Worm (Caenorhabditis elegans): ENCODE data around the gene R160.10.

The R160.10 gene

DNA sequence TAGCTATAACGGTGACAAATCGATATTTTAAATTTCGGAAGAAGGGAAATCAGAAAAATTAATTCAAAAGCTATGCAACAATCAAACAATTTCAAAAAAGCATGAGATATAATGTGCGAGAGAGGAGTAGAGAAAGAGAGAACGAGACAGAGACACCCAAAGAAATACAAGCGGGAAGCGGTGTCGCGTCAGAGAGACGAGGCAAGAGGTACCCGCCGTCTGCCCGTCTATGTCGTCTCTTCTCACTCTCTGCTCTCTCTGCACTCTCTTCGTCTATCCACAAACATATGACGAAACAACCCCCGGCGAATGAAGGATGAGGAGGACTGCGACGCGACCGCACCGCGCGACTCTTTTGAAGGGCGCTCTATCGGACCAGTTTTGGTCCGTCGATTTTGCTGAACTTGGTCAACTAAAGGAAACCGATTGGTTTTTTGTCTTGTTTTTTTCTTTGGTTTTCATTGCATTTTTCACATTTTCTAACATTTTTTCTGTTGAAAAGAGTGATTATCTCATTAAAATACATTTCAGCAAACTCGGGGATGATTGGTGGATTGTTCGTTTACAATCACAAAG lies 21.6 kb upstream of the R160.10 start, which contains the start of gene dpy-23 (continued):
- TF ChIP-seq snpc-4 (tag; optimal IDR thresholded peaks at IDR 0.05) = peak; percentile 66

DNA sequence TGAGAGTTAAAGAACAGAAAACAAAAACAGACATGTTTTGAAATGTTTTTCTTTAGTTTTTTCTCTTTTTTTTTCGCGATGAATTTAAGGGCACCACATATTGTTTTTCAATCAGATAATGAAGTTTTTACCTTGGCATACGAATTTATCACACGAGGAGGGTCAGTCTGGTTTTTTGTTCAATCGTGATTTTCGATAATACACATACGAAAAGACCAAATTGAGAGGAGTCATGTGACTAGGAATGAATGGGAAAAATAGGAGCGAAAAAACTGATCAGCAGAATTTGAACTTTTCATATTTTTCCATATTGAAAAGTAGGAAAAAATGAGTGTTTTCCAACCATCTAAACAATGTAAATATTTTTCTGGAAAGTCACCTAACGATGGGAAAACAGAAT lies 19.2 kb upstream of the R160.10 start:
- TF ChIP-seq nhr-76 (tag; optimal IDR thresholded peaks at IDR 0.05) = no peak
- peak; percentile 21 for TF ChIP-seq nhr-25 (tag; optimal IDR thresholded peaks at IDR 0.05)
- no peak for TF ChIP-seq nhr-23 (tag; optimal IDR thresholded peaks at IDR 0.05)
- no peak for TF ChIP-seq elt-1 (tag; optimal IDR thresholded peaks at IDR 0.05)
- no peak for TF ChIP-seq ceh-9 (tag; optimal IDR thresholded peaks at IDR 0.05)
- no peak for TF ChIP-seq fkh-2 (tag; optimal IDR thresholded peaks at IDR 0.05)

- TF ChIP-seq tbx-2 (tag; optimal IDR thresholded peaks at IDR 0.05) = no peak
- TF ChIP-seq unc-39 (tag; optimal IDR thresholded peaks at IDR 0.05) = no peak
- no peak for TF ChIP-seq skn-1 (tag; optimal IDR thresholded peaks at IDR 0.05)
Observed at ce11 chrX:4383316-4383936, 16.1 kb upstream of the R160.10 start, which contains the start of gene lst-2. TSS of gene lst-2 (minus strand) at chrX:4383366.

DNA sequence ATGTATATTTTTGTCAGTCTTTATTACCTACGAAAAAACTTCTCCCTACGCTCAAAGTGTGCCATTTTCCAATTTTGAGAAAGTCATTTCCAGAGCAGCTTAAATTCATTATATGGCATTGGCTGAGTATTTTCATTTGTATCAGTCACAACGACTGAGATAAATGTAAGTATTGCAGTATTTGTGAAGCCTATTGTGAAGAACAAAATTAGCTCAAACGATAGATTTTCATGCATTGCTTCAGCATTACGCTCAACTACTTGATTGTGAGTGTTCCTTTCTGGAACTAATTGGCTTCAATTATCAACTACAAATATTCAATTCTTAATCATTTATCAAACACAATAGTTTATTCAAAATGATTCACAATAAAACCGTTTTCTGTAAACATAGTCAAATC lies 10.4 kb upstream of the R160.10 start, which contains the start of gene R160.12:
R160.12 (minus strand) TSS at position 101 of the 400 bp plus-strand sequence.
- TF ChIP-seq nhr-25 (tag; optimal IDR thresholded peaks at IDR 0.05) = no peak
- TF ChIP-seq fos-1 (tag; optimal IDR thresholded peaks at IDR 0.05) = no peak
- no peak for TF ChIP-seq ama-1 (optimal IDR thresholded peaks at IDR 0.05)
- TF ChIP-seq lin-15B (tag; optimal IDR thresholded peaks at IDR 0.05) = no peak
- no peak for TF ChIP-seq ceh-16 (tag; optimal IDR thresholded peaks at IDR 0.05)
- TF ChIP-seq ceh-28 (tag; optimal IDR thresholded peaks at IDR 0.05) = no peak
- no peak for TF ChIP-seq nhr-237 (tag; optimal IDR thresholded peaks at IDR 0.05)
- TF ChIP-seq tbx-2 (tag; optimal IDR thresholded peaks at IDR 0.05) = no peak
- TF ChIP-seq elt-2 (tag; optimal IDR thresholded peaks at IDR 0.05) = no peak
- TF ChIP-seq nhr-11 (tag; optimal IDR thresholded peaks at IDR 0.05) = no peak
- TF ChIP-seq lsy-12 (tag; optimal IDR thresholded peaks at IDR 0.05) = no peak
- TF ChIP-seq skn-1 (tag; optimal IDR thresholded peaks at IDR 0.05) = no peak
- no peak for TF ChIP-seq egl-5 (tag; optimal IDR thresholded peaks at IDR 0.05)

DNA sequence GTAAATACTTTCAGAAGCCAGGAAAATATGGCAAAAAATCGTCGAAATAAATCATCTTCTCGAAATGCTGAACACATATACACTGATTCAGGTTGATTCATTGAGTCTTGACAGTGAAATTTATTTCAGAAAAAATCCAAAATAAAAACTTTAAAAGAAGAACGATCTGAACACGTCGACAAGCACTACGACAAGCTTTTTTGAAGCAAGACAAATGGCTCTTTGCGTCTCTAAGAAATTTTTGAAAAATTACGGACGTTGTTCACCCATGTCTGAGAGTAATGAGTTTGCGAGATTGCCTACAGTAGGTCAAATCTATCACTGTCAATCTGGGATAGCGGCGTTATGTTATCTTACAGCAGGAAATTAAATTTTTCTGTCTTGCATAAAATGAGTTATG lies 9.5 kb upstream of the R160.10 start, which contains the start of gene R160.2:
R160.2 (minus strand) TSS at position 101 of the 400 bp plus-strand sequence.
- TF ChIP-seq nhr-76 (tag; optimal IDR thresholded peaks at IDR 0.05) (no peak), ceh-16 (tag; optimal IDR thresholded peaks at IDR 0.05) (no peak), R02D3.7 (tag; optimal IDR thresholded peaks at IDR 0.05) (no peak), jun-1 (tag; optimal IDR thresholded peaks at IDR 0.05) (no peak), fos-1 (tag; optimal IDR thresholded peaks at IDR 0.05) (no peak), aly-2 (tag; optimal IDR thresholded peaks at IDR 0.05) (no peak), lin-15B (tag; optimal IDR thresholded peaks at IDR 0.05) (no peak), skn-1 (tag; optimal IDR thresholded peaks at IDR 0.05) (no peak), ceh-28 (tag; optimal IDR thresholded peaks at IDR 0.05) (no peak), ceh-9 (tag; optimal IDR thresholded peaks at IDR 0.05) (no peak), eor-1 (tag; optimal IDR thresholded peaks at IDR 0.05) (no peak), fkh-10 (GFP tag; optimal IDR thresholded peaks at IDR 0.05) (no peak), pha-4 (tag; optimal IDR thresholded peaks at IDR 0.05) (no peak), hmg-11 (tag; optimal IDR thresholded peaks at IDR 0.05) (no peak)

DNA sequence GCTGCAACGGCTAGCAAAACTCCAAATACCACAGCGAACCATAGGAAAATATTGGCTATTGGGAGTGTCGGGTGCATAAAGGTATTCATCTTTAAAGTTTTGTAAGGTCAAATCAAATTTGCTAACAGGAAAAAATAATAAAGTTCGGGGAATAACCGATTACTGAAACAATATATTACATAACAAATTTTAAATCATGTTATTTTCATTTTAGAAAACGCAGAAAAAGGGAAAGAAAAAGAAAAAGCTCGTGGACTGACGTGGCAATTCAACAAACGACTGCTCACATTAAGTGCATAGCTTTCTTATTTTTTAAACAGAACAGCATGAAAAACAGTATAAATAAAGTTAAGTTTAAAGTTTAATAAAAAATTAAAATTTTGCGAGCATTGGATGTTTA lies 5.8 kb upstream of the R160.10 start, which contains the start of gene R160.6:
R160.6 (minus strand) TSS at position 101 of the 400 bp plus-strand sequence.
- TF ChIP-seq fkh-10 (GFP tag; optimal IDR thresholded peaks at IDR 0.05) (no peak), nfya-1 (tag; optimal IDR thresholded peaks at IDR 0.05; ENCODE audit: insufficient read depth) (no peak), ZK546.5 (tag; optimal IDR thresholded peaks at IDR 0.05) (no peak), ceh-82 (tag; optimal IDR thresholded peaks at IDR 0.05) (no peak), fkh-2 (tag; optimal IDR thresholded peaks at IDR 0.05) (no peak), ztf-4 (tag; optimal IDR thresholded peaks at IDR 0.05) (no peak), nhr-76 (tag; optimal IDR thresholded peaks at IDR 0.05) (no peak), tbx-2 (tag; optimal IDR thresholded peaks at IDR 0.05) (no peak), nhr-12 (tag; optimal IDR thresholded peaks at IDR 0.05) (no peak), unc-62 (GFP tag; optimal IDR thresholded peaks at IDR 0.05) (no peak), zag-1 (tag; optimal IDR thresholded peaks at IDR 0.05) (no peak), nhr-77 (tag; optimal IDR thresholded peaks at IDR 0.05) (no peak), R02D3.7 (tag; optimal IDR thresholded peaks at IDR 0.05) (no peak), egl-5 (tag; optimal IDR thresholded peaks at IDR 0.05) (no peak), ceh-28 (tag; optimal IDR thresholded peaks at IDR 0.05) (no peak), elt-3 (tag; optimal IDR thresholded peaks at IDR 0.05) (no peak), nhr-28 (tag; optimal IDR thresholded peaks at IDR 0.05) (no peak)

Measured in whole organism, L3 larva.